Worm (Caenorhabditis elegans) whole organism, L4 larva: ENCODE results near the gene stc-1.

Experiments
- F37D6.2 ChIP-seq: sonication (generic microtip); optimal IDR thresholded peaks from 2 replicates; lab custom pipeline; 2016; ENCODE audit warnings: mild to moderate bottlenecking, missing genetic modification characterization, missing compliant biosample characterization
- T20F7.1 ChIP-seq: fragments of 200-800 bp; sonication (Bioruptor generic); optimal IDR thresholded peaks from 2 replicates; lab custom pipeline; 2018; ENCODE audit warnings: mild to moderate bottlenecking, missing genetic modification characterization, missing compliant biosample characterization
- Y105C5A.15 ChIP-seq: fragments of 200-800 bp; sonication (Bioruptor generic); IDR thresholded peaks from 2 replicates; pipeline ENCODE4 v1.3.6; 2022; ENCODE audit warnings: missing genetic modification characterization, missing compliant biosample characterization
- Y48G9A.11 ChIP-seq: fragments of 200-800 bp; sonication (Bioruptor generic); IDR thresholded peaks from 2 replicates; pipeline ENCODE4 v1.3.6; 2022; ENCODE audit warnings: missing genetic modification reagents, missing genetic modification characterization, missing compliant biosample characterization
- Y5F2A.4 ChIP-seq: fragments of 200-800 bp; sonication (Bioruptor generic); optimal IDR thresholded peaks from 2 replicates; lab custom pipeline; 2018; ENCODE audit warnings: mild to moderate bottlenecking, missing genetic modification characterization, missing compliant biosample characterization
- Y75B8A.6 ChIP-seq: fragments of 200-800 bp; sonication (Bioruptor generic); IDR thresholded peaks from 2 replicates; pipeline ENCODE4 v1.3.6; 2022; ENCODE audit warnings: missing genetic modification reagents, missing genetic modification characterization, missing compliant biosample characterization
- ZK337.2 ChIP-seq: fragments of 200-800 bp; sonication (Bioruptor generic); IDR thresholded peaks from 2 replicates; pipeline ENCODE4 v1.3.6; 2022; ENCODE audit warnings: missing genetic modification reagents, missing genetic modification characterization, missing compliant biosample characterization
- aly-2 ChIP-seq: sonication (generic microtip); optimal IDR thresholded peaks from 2 replicates; lab custom pipeline; 2018; ENCODE audit warnings: missing biosample characterization, missing genetic modification characterization
- attf-4 ChIP-seq: sonication (generic microtip); optimal IDR thresholded peaks from 3 replicates; lab custom pipeline; 2017; ENCODE audit warnings: missing biosample characterization, missing genetic modification characterization
- ceh-20 ChIP-seq: fragments of 200-800 bp; sonication (Bioruptor generic); IDR thresholded peaks from 2 replicates; pipeline ENCODE4 v1.3.6; 2022; ENCODE audit warnings: missing genetic modification reagents, missing genetic modification characterization, missing compliant biosample characterization
- ceh-28 ChIP-seq: fragments of 150-350 bp; optimal IDR thresholded peaks from 2 replicates; lab custom pipeline; 2014; ENCODE audit warnings: missing biosample characterization, missing genetic modification reagents, missing genetic modification characterization
- ceh-44 ChIP-seq: fragments of 200-800 bp; sonication (Bioruptor generic); IDR thresholded peaks from 2 replicates; pipeline ENCODE4 v1.3.6; 2022; ENCODE audit warnings: missing genetic modification reagents, missing genetic modification characterization, missing compliant biosample characterization
- ceh-62 ChIP-seq: sonication (generic microtip); optimal IDR thresholded peaks from 2 replicates; lab custom pipeline; 2017; ENCODE audit warnings: missing biosample characterization, missing genetic modification characterization
- cey-2 ChIP-seq: sonication (generic microtip); optimal IDR thresholded peaks from 3 replicates; lab custom pipeline; 2017; ENCODE audit warnings: missing genetic modification characterization, mild to moderate bottlenecking, missing compliant biosample characterization, antibody characterized with exemption, borderline replicate concordance; ENCODE audit not compliant: insufficient read depth
- daf-16 ChIP-seq, 3 experiments: sonication (generic microtip); optimal IDR thresholded peaks; 2 replicates each; lab custom pipeline; 2016 to 2017; ENCODE audit warnings: missing genetic modification characterization in 3 of 3, missing genetic modification reagents in 3 of 3, mild to moderate bottlenecking in 2 of 3, missing compliant biosample characterization in 2 of 3, missing biosample characterization in 1 of 3, moderate library complexity in 1 of 3
- daf-19 ChIP-seq: fragments of 200-800 bp; sonication (Bioruptor generic); conservative IDR thresholded peaks from 2 replicates; pipeline ENCODE4 v1.3.6; 2022; ENCODE audit warnings: missing genetic modification characterization, missing compliant biosample characterization
- daf-8 ChIP-seq: fragments of 200-800 bp; sonication (Bioruptor generic); IDR thresholded peaks from 2 replicates; pipeline ENCODE4 v1.3.6; 2022; ENCODE audit warnings: missing genetic modification characterization, missing compliant biosample characterization
- dmd-6 ChIP-seq: fragments of 200-800 bp; sonication (Bioruptor generic); IDR thresholded peaks from 2 replicates; pipeline ENCODE4 v1.3.6; 2022; ENCODE audit warnings: missing genetic modification reagents, missing genetic modification characterization, missing compliant biosample characterization
- dmd-9 ChIP-seq: fragments of 200-800 bp; sonication (Bioruptor generic); IDR thresholded peaks from 2 replicates; pipeline ENCODE4 v1.3.6; 2022; ENCODE audit warnings: missing genetic modification reagents, missing genetic modification characterization, missing compliant biosample characterization
- dpl-1 ChIP-seq: fragments of 150-350 bp; optimal IDR thresholded peaks from 2 replicates; lab custom pipeline; 2014; ENCODE audit warnings: missing biosample characterization, missing genetic modification reagents, missing genetic modification characterization
- duxl-1 ChIP-seq: sonication (generic microtip); optimal IDR thresholded peaks from 2 replicates; lab custom pipeline; 2016; ENCODE audit warnings: mild to moderate bottlenecking, missing genetic modification characterization, moderate library complexity, missing compliant biosample characterization; ENCODE audit not compliant: poor library complexity
- dve-1 ChIP-seq: sonication (generic microtip); optimal IDR thresholded peaks from 2 replicates; lab custom pipeline; 2017; ENCODE audit warnings: antibody characterized with exemption, mild to moderate bottlenecking, missing genetic modification characterization, missing compliant biosample characterization; ENCODE audit not compliant: insufficient read depth
- egl-43 ChIP-seq: fragments of 200-800 bp; sonication (Bioruptor generic); IDR thresholded peaks from 2 replicates; pipeline ENCODE4 v1.3.6; 2022; ENCODE audit warnings: missing genetic modification reagents, missing genetic modification characterization, missing compliant biosample characterization
- fkh-10 ChIP-seq: fragments of 150-350 bp; optimal IDR thresholded peaks from 2 replicates; lab custom pipeline; 2014; ENCODE audit warnings: missing biosample characterization, missing genetic modification reagents, missing genetic modification characterization
- hlh-11 ChIP-seq: fragments of 200-800 bp; sonication (Bioruptor generic); optimal IDR thresholded peaks from 2 replicates; lab custom pipeline; 2018; ENCODE audit warnings: mild to moderate bottlenecking, missing genetic modification characterization, missing compliant biosample characterization
- hlh-30 ChIP-seq: sonication (generic microtip); optimal IDR thresholded peaks from 2 replicates; lab custom pipeline; 2017; ENCODE audit warnings: antibody characterized with exemption, mild to moderate bottlenecking, missing genetic modification characterization, missing compliant biosample characterization; ENCODE audit not compliant: insufficient read depth
- jun-1 ChIP-seq: fragments of 150-350 bp; optimal IDR thresholded peaks from 2 replicates; lab custom pipeline; 2014; ENCODE audit warnings: missing biosample characterization, missing genetic modification reagents, missing genetic modification characterization
- lim-7 ChIP-seq: fragments of 200-800 bp; sonication (Bioruptor generic); IDR thresholded peaks from 2 replicates; pipeline ENCODE4 v1.3.6; 2022; ENCODE audit warnings: missing genetic modification characterization, missing compliant biosample characterization
- lin-1 ChIP-seq: fragments of 200-800 bp; sonication (Bioruptor generic); IDR thresholded peaks from 2 replicates; pipeline ENCODE4 v1.3.6; 2022; ENCODE audit warnings: missing genetic modification reagents, missing genetic modification characterization, missing compliant biosample characterization
- lin-38 ChIP-seq: fragments of 200-800 bp; sonication (Bioruptor generic); IDR thresholded peaks from 2 replicates; pipeline ENCODE4 v1.3.6; 2022; ENCODE audit warnings: missing genetic modification reagents, missing genetic modification characterization, missing compliant biosample characterization
- lin-39 ChIP-seq: fragments of 150-350 bp; optimal IDR thresholded peaks from 2 replicates; lab custom pipeline; 2014; ENCODE audit warnings: missing biosample characterization, missing genetic modification reagents, missing genetic modification characterization
- lsy-2 ChIP-seq, 2 experiments: fragments of 150-350 bp in 1 of 2; sonication (generic microtip) in 1 of 2; optimal IDR thresholded peaks; 2 replicates each; lab custom pipeline; 2014 to 2017; ENCODE audit warnings: missing biosample characterization in 2 of 2, missing genetic modification characterization in 2 of 2
- mdl-1 ChIP-seq, 2 experiments: fragments of 150-350 bp in 1 of 2; sonication (generic microtip) in 1 of 2; optimal IDR thresholded peaks; 2 replicates each; lab custom pipeline; 2014 to 2017; ENCODE audit warnings: missing biosample characterization in 2 of 2, missing genetic modification characterization in 2 of 2
- mes-2 ChIP-seq: sonication (generic microtip); optimal IDR thresholded peaks from 2 replicates; lab custom pipeline; 2016; ENCODE audit warnings: missing genotype, mild to moderate bottlenecking, missing genetic modification characterization, missing compliant biosample characterization; ENCODE audit not compliant: poor library complexity, severe bottlenecking
- nhr-11 ChIP-seq: fragments of 150-350 bp; optimal IDR thresholded peaks from 2 replicates; lab custom pipeline; 2014; ENCODE audit warnings: missing biosample characterization, missing genetic modification characterization
- nhr-237 ChIP-seq: sonication (generic microtip); optimal IDR thresholded peaks from 2 replicates; lab custom pipeline; 2017; ENCODE audit warnings: missing biosample characterization, missing genetic modification characterization
- nhr-25 ChIP-seq: sonication (generic microtip); optimal IDR thresholded peaks from 2 replicates; lab custom pipeline; 2017; ENCODE audit warnings: missing genetic modification characterization, mild to moderate bottlenecking, missing compliant biosample characterization, antibody characterized with exemption, moderate library complexity, borderline replicate concordance; ENCODE audit not compliant: insufficient read depth
- nhr-28 ChIP-seq: fragments of 150-350 bp; optimal IDR thresholded peaks from 2 replicates; lab custom pipeline; 2014; ENCODE audit warnings: missing biosample characterization, missing genetic modification characterization
- nhr-77 ChIP-seq: fragments of 150-350 bp; optimal IDR thresholded peaks from 2 replicates; lab custom pipeline; 2014; ENCODE audit warnings: missing biosample characterization, missing genetic modification characterization
- pha-4 ChIP-seq, 2 experiments: fragments of 150-350 bp in 1 of 2; fragments of 200-800 bp in 1 of 2; sonication (Bioruptor generic) in 1 of 2; IDR thresholded peaks in 1 of 2; optimal IDR thresholded peaks in 1 of 2; 2 replicates each; pipeline versions ENCODE4 v1.3.6 to Lab custom; 2014 to 2022; ENCODE audit warnings: missing genetic modification characterization in 2 of 2, missing genetic modification reagents in 2 of 2, missing biosample characterization in 1 of 2, missing compliant biosample characterization in 1 of 2
- pqm-1 ChIP-seq: sonication (generic microtip); optimal IDR thresholded peaks from 2 replicates; lab custom pipeline; 2017; ENCODE audit warnings: missing biosample characterization, missing genetic modification characterization
- rbr-2 ChIP-seq: sonication (generic microtip); optimal IDR thresholded peaks from 2 replicates; lab custom pipeline; 2016; ENCODE audit warnings: missing genotype, missing genetic modification characterization, missing compliant biosample characterization
- set-16 ChIP-seq: fragments of 200-800 bp; sonication (Bioruptor generic); IDR thresholded peaks from 2 replicates; pipeline ENCODE4 v1.3.6; 2022; ENCODE audit warnings: missing genetic modification reagents, missing genetic modification characterization, missing compliant biosample characterization
- spr-3 ChIP-seq: fragments of 200-800 bp; sonication (Bioruptor generic); optimal IDR thresholded peaks from 2 replicates; lab custom pipeline; 2018; ENCODE audit warnings: mild to moderate bottlenecking, missing genetic modification characterization, missing compliant biosample characterization
- tra-1 ChIP-seq: fragments of 200-800 bp; sonication (Bioruptor generic); IDR thresholded peaks from 2 replicates; pipeline ENCODE4 v1.3.6; 2022; ENCODE audit warnings: missing genetic modification reagents, missing genetic modification characterization, missing compliant biosample characterization
- unc-130 ChIP-seq: sonication (generic microtip); optimal IDR thresholded peaks from 2 replicates; lab custom pipeline; 2016; ENCODE audit warnings: missing genetic modification reagents, missing genetic modification characterization, missing compliant biosample characterization
- zfp-3 ChIP-seq: fragments of 200-800 bp; sonication (Bioruptor generic); conservative IDR thresholded peaks from 2 replicates; pipeline ENCODE4 v1.3.6; 2022; ENCODE audit warnings: missing genetic modification reagents, missing genetic modification characterization, missing compliant biosample characterization
- ztf-11 ChIP-seq: fragments of 150-350 bp; optimal IDR thresholded peaks from 2 replicates; lab custom pipeline; 2014; ENCODE audit warnings: missing biosample characterization, missing genetic modification characterization
- ztf-7 ChIP-seq: fragments of 150-350 bp; optimal IDR thresholded peaks from 2 replicates; lab custom pipeline; 2014; ENCODE audit warnings: missing biosample characterization, missing genetic modification characterization

stc-1 gene

ce11 chrII:8516783-8517182, 49.2 kb downstream of the stc-1 start, which contains the start of gene rnh-2 (continued):
- no peak for TF ChIP-seq egl-43 (GFP tag; lab: Robert Waterston, UW)
- TF ChIP-seq spr-3 (GFP tag; lab: Kevin White, UChicago) = no peak
- peak; percentile 97 for TF ChIP-seq mes-2 (tag; lab: Kevin White, UChicago)
- peak; percentile 54 for TF ChIP-seq nhr-28 (tag; lab: Kevin White, UChicago)
- peak in 1 of 2 experiments; percentile 18 for TF ChIP-seq mdl-1 (tag; optimal IDR thresholded peaks at IDR 0.05; lab: Kevin White, UChicago)
- no peak for TF ChIP-seq cey-2 (tag; lab: Kevin White, UChicago)
- no peak for TF ChIP-seq tra-1
- TF ChIP-seq lin-1 = no peak
- peak; percentile 70; the same call in 1 of the 2 replicates for TF ChIP-seq ZK337.2 (GFP tag; lab: Robert Waterston, UW)
- TF ChIP-seq zfp-3 (GFP tag; lab: Robert Waterston, UW) = no peak
- no peak for TF ChIP-seq attf-4 (tag; lab: Kevin White, UChicago)
- no peak for TF ChIP-seq nhr-237 (tag; lab: Kevin White, UChicago)
- no peak for TF ChIP-seq ceh-20 (GFP tag; lab: Robert Waterston, UW)
- no peak for TF ChIP-seq ztf-11 (tag; lab: Kevin White, UChicago)
- TF ChIP-seq set-16 (GFP tag; lab: Robert Waterston, UW) = no peak
- no peak for TF ChIP-seq jun-1
- no peak for TF ChIP-seq daf-19
- TF ChIP-seq ztf-7 (tag; lab: Kevin White, UChicago) = no peak
- no peak for TF ChIP-seq ceh-28 (tag; lab: Kevin White, UChicago)
- no peak for TF ChIP-seq lim-7 (GFP tag; lab: Robert Waterston, UW)
- peak in 1 of 2 experiments; percentile 92 for TF ChIP-seq lsy-2 (tag; optimal IDR thresholded peaks at IDR 0.05; lab: Kevin White, UChicago)
- TF ChIP-seq unc-130 = peak; percentile 95
- TF ChIP-seq pqm-1 (tag; lab: Kevin White, UChicago) = peak; percentile 0
- no peak for TF ChIP-seq Y105C5A.15 (GFP tag; lab: Robert Waterston, UW)
- TF ChIP-seq aly-2 (tag; lab: Kevin White, UChicago) = no peak
- TF ChIP-seq pha-4 (GFP tag; IDR thresholded peaks at IDR 0.05; lab: Robert Waterston, UW) = peak; percentile 16; the same call in 1 of the 2 replicates
- TF ChIP-seq pha-4 (tag; optimal IDR thresholded peaks at IDR 0.05; lab: Kevin White, UChicago) = no peak
- TF ChIP-seq dmd-9 (GFP tag; lab: Robert Waterston, UW) = no peak
- no peak for TF ChIP-seq daf-16 (GFP tag; optimal IDR thresholded peaks at IDR 0.05; lab: Kevin White, UChicago)
- peak; percentile 50 for TF ChIP-seq daf-16 (tag; optimal IDR thresholded peaks at IDR 0.05; lab: Kevin White, UChicago)
- no peak for TF ChIP-seq nhr-11 (tag; lab: Kevin White, UChicago)
- TF ChIP-seq duxl-1 (tag; lab: Kevin White, UChicago) = peak; percentile 62
- peak; percentile 62 for TF ChIP-seq nhr-77 (tag; lab: Kevin White, UChicago)
- no peak for TF ChIP-seq nhr-25
- TF ChIP-seq T20F7.1 (GFP tag; lab: Kevin White, UChicago) = peak; percentile 79
- no peak for TF ChIP-seq lin-39 (tag; lab: Kevin White, UChicago)
- peak; percentile 31; the same call in 1 of the 2 replicates for TF ChIP-seq dmd-6
- TF ChIP-seq Y5F2A.4 (GFP tag; lab: Kevin White, UChicago) = no peak
- TF ChIP-seq hlh-11 = peak; percentile 34
- TF ChIP-seq lin-38 = peak; percentile 99
- no peak for TF ChIP-seq Y48G9A.11 (GFP tag; lab: Robert Waterston, UW)
- TF ChIP-seq daf-8 (GFP tag; lab: Robert Waterston, UW) = no peak
- TF ChIP-seq hlh-30 (tag; lab: Kevin White, UChicago) = peak; percentile 30
- no peak for TF ChIP-seq F37D6.2
- no peak for TF ChIP-seq Y75B8A.6 (GFP tag; lab: Robert Waterston, UW)
- peak; percentile 70 for TF ChIP-seq dpl-1 (GFP tag; lab: Kevin White, UChicago)
- 0 out of 2 replicates have a peak, but pooled peaks have one; percentile 57 for TF ChIP-seq ceh-44 (GFP tag; lab: Robert Waterston, UW)
- peak; percentile 49 for TF ChIP-seq rbr-2 (tag; lab: Kevin White, UChicago)
- no peak for TF ChIP-seq fkh-10 (GFP tag; lab: Kevin White, UChicago)
- TF ChIP-seq dve-1 (tag; lab: Kevin White, UChicago) = peak; percentile 60
- TF ChIP-seq ceh-62 = no peak
